Worm (Caenorhabditis elegans) whole organism, L1 larva: ENCODE measurements around the gene F28H7.8.
A peak's percentile ranks its signal among the peaks of the same experiment; 100 is the strongest.

Experiments
- C16A3.4 ChIP-seq: fragments of 150-350 bp; optimal IDR thresholded peaks from 2 replicates; lab custom pipeline; 2014; ENCODE audit warnings: missing biosample characterization, missing genetic modification characterization
- C34B4.2 ChIP-seq: sonication (generic microtip); optimal IDR thresholded peaks from 2 replicates; lab custom pipeline; 2017; ENCODE audit warnings: mild to moderate bottlenecking, missing genetic modification characterization, missing compliant biosample characterization
- F16B12.6 ChIP-seq: fragments of 150-350 bp; optimal IDR thresholded peaks from 2 replicates; lab custom pipeline; 2014; ENCODE audit warnings: missing biosample characterization, missing genetic modification characterization
- Y116A8C.19 ChIP-seq: sonication (generic microtip); optimal IDR thresholded peaks from 2 replicates; lab custom pipeline; 2016; ENCODE audit warnings: missing compliant biosample characterization, missing genetic modification characterization, borderline replicate concordance
- aly-2 ChIP-seq: fragments of 150-350 bp; optimal IDR thresholded peaks from 2 replicates; lab custom pipeline; 2014; ENCODE audit warnings: missing biosample characterization, missing genetic modification characterization
- blmp-1 ChIP-seq: fragments of 150-350 bp; optimal IDR thresholded peaks from 2 replicates; lab custom pipeline; 2014; ENCODE audit warnings: missing biosample characterization, missing genetic modification characterization
- ceh-63 ChIP-seq: fragments of 200-800 bp; sonication (Bioruptor generic); optimal IDR thresholded peaks from 2 replicates; lab custom pipeline; 2018; ENCODE audit warnings: mild to moderate bottlenecking, missing genetic modification characterization, missing compliant biosample characterization
- ceh-8 ChIP-seq: fragments of 200-800 bp; sonication (Bioruptor generic); optimal IDR thresholded peaks from 2 replicates; lab custom pipeline; 2018; ENCODE audit warnings: mild to moderate bottlenecking, missing genetic modification characterization, moderate library complexity, missing compliant biosample characterization
- ceh-82 ChIP-seq, 3 experiments: fragments of 150-350 bp in 1 of 3; sonication (generic microtip) in 2 of 3; optimal IDR thresholded peaks; 2 replicates each; lab custom pipeline; 2014 to 2017; ENCODE audit warnings: missing biosample characterization in 3 of 3, missing genetic modification characterization in 3 of 3
- ceh-88 ChIP-seq: fragments of 200-800 bp; sonication (Bioruptor generic); IDR thresholded peaks from 2 replicates; pipeline ENCODE4 v1.3.6; 2022; ENCODE audit warnings: missing genetic modification characterization, missing compliant biosample characterization
- ceh-90 ChIP-seq: sonication (generic microtip); optimal IDR thresholded peaks from 2 replicates; lab custom pipeline; 2016; ENCODE audit warnings: missing genetic modification characterization, missing compliant biosample characterization
- ces-1 ChIP-seq: fragments of 150-350 bp; optimal IDR thresholded peaks from 2 replicates; lab custom pipeline; 2014; ENCODE audit warnings: missing biosample characterization, missing genetic modification reagents, missing genetic modification characterization
- dpl-1 ChIP-seq, 3 experiments: fragments of 150-350 bp in 2 of 3; sonication (generic microtip) in 1 of 3; optimal IDR thresholded peaks; 2 replicates each; lab custom pipeline; 2014 to 2017; ENCODE audit warnings: missing biosample characterization in 3 of 3, missing genetic modification characterization in 3 of 3, missing genetic modification reagents in 3 of 3
- dsc-1 ChIP-seq: sonication (generic microtip); optimal IDR thresholded peaks from 2 replicates; lab custom pipeline; 2016; ENCODE audit warnings: mild to moderate bottlenecking, missing genetic modification characterization, missing compliant biosample characterization
- efl-3 ChIP-seq: fragments of 200-800 bp; sonication (Bioruptor generic); optimal IDR thresholded peaks from 2 replicates; lab custom pipeline; 2018; ENCODE audit warnings: mild to moderate bottlenecking, missing genetic modification characterization, missing compliant biosample characterization
- egl-13 ChIP-seq: sonication (generic microtip); optimal IDR thresholded peaks from 2 replicates; lab custom pipeline; 2016; ENCODE audit warnings: missing genotype, missing genetic modification reagents, missing genetic modification characterization, missing compliant biosample characterization
- egl-27 ChIP-seq, 2 experiments: fragments of 150-350 bp in 1 of 2; sonication (generic microtip); optimal IDR thresholded peaks; 3 replicates each; lab custom pipeline; 2017 to 2018; ENCODE audit warnings: missing biosample characterization in 2 of 2, missing genetic modification characterization in 2 of 2, missing genetic modification reagents in 2 of 2
- elt-2 ChIP-seq: sonication (generic microtip); optimal IDR thresholded peaks from 2 replicates; lab custom pipeline; 2016; ENCODE audit warnings: missing genetic modification characterization, mild to moderate bottlenecking, inconsistent platforms, missing compliant biosample characterization, missing genetic modification reagents
- elt-3 ChIP-seq, 6 experiments: fragments of 150-350 bp in 1 of 6; sonication (generic microtip); optimal IDR thresholded peaks; 2 replicates each; lab custom pipeline; 2017 to 2018; ENCODE audit warnings: missing biosample characterization in 6 of 6, missing genetic modification characterization in 6 of 6, inconsistent platforms in 1 of 6
- ets-5 ChIP-seq: fragments of 200-800 bp; sonication (Bioruptor generic); IDR thresholded peaks from 2 replicates; pipeline ENCODE4 v1.3.6; 2022; ENCODE audit warnings: missing genetic modification characterization, missing compliant biosample characterization
- fkh-4 ChIP-seq: sonication (generic microtip); optimal IDR thresholded peaks from 2 replicates; lab custom pipeline; 2016; ENCODE audit warnings: missing compliant biosample characterization, missing genetic modification characterization, borderline replicate concordance
- fkh-8 ChIP-seq: sonication (generic microtip); optimal IDR thresholded peaks from 2 replicates; lab custom pipeline; 2016; ENCODE audit warnings: mild to moderate bottlenecking, missing genetic modification characterization, missing compliant biosample characterization
- hlh-17 ChIP-seq: fragments of 200-800 bp; sonication (Bioruptor generic); optimal IDR thresholded peaks from 2 replicates; lab custom pipeline; 2018; ENCODE audit warnings: missing genetic modification characterization, mild to moderate bottlenecking, missing compliant biosample characterization, moderate library complexity, borderline replicate concordance
- hpl-2 ChIP-seq: fragments of 150-350 bp; optimal IDR thresholded peaks from 2 replicates; lab custom pipeline; 2014; ENCODE audit warnings: missing biosample characterization, missing genetic modification reagents, missing genetic modification characterization
- jun-1 ChIP-seq: fragments of 150-350 bp; optimal IDR thresholded peaks from 2 replicates; lab custom pipeline; 2014; ENCODE audit warnings: missing biosample characterization, missing genetic modification reagents, missing genetic modification characterization
- lin-13 ChIP-seq: fragments of 150-350 bp; optimal IDR thresholded peaks from 2 replicates; lab custom pipeline; 2014; ENCODE audit warnings: missing biosample characterization, missing genetic modification reagents, missing genetic modification characterization
- lin-14 ChIP-seq: fragments of 200-800 bp; sonication (Bioruptor generic); optimal IDR thresholded peaks from 2 replicates; lab custom pipeline; 2018; ENCODE audit warnings: mild to moderate bottlenecking, missing genetic modification characterization, moderate library complexity, missing compliant biosample characterization
- lin-35 ChIP-seq, 2 experiments: fragments of 150-350 bp; optimal IDR thresholded peaks; 2 replicates each; lab custom pipeline; 2014; ENCODE audit warnings: missing biosample characterization in 2 of 2, missing genetic modification characterization in 2 of 2, missing genetic modification reagents in 2 of 2
- lir-3 ChIP-seq: sonication (generic microtip); optimal IDR thresholded peaks from 2 replicates; lab custom pipeline; 2016; ENCODE audit warnings: mild to moderate bottlenecking, missing genetic modification characterization, moderate library complexity, missing compliant biosample characterization; ENCODE audit not compliant: poor library complexity
- mab-9 ChIP-seq: fragments of 200-800 bp; sonication (Bioruptor generic); IDR thresholded peaks from 2 replicates; pipeline ENCODE4 v1.3.6; 2022; ENCODE audit warnings: missing genetic modification reagents, missing genetic modification characterization, missing compliant biosample characterization
- mep-1 ChIP-seq: fragments of 150-350 bp; optimal IDR thresholded peaks from 2 replicates; lab custom pipeline; 2014; ENCODE audit warnings: missing biosample characterization, missing genetic modification characterization
- nhr-85 ChIP-seq: sonication (generic microtip); peaks from one replicate; lab custom pipeline; 2016; ENCODE audit warnings: missing genetic modification characterization, inconsistent platforms, missing compliant biosample characterization
- pax-3 ChIP-seq: fragments of 200-800 bp; sonication (Bioruptor generic); optimal IDR thresholded peaks from 2 replicates; lab custom pipeline; 2018; ENCODE audit warnings: mild to moderate bottlenecking, missing genetic modification characterization, moderate library complexity, missing compliant biosample characterization
- pqm-1 ChIP-seq: sonication (generic microtip); optimal IDR thresholded peaks from 3 replicates; lab custom pipeline; 2017; ENCODE audit warnings: missing biosample characterization, missing genetic modification characterization
- rnt-1 ChIP-seq: sonication (generic microtip); optimal IDR thresholded peaks from 2 replicates; lab custom pipeline; 2016; ENCODE audit warnings: mild to moderate bottlenecking, missing genetic modification characterization, moderate library complexity, missing compliant biosample characterization
- snpc-4 ChIP-seq: fragments of 150-350 bp; optimal IDR thresholded peaks from 2 replicates; lab custom pipeline; 2014; ENCODE audit warnings: missing biosample characterization, missing genetic modification characterization
- snu-23 ChIP-seq: sonication (generic microtip); optimal IDR thresholded peaks from 2 replicates; lab custom pipeline; 2016; ENCODE audit warnings: missing genetic modification characterization, missing compliant biosample characterization
- swsn-7 ChIP-seq: sonication (generic microtip); optimal IDR thresholded peaks from 2 replicates; lab custom pipeline; 2016; ENCODE audit warnings: missing genetic modification characterization, missing compliant biosample characterization
- tbx-2 ChIP-seq: sonication (generic microtip); optimal IDR thresholded peaks from 2 replicates; lab custom pipeline; 2016; ENCODE audit warnings: missing genetic modification characterization, missing compliant biosample characterization
- vab-15 ChIP-seq: sonication (generic microtip); optimal IDR thresholded peaks from 2 replicates; lab custom pipeline; 2017; ENCODE audit warnings: missing genotype, mild to moderate bottlenecking, missing genetic modification characterization, missing compliant biosample characterization
- zag-1 ChIP-seq: fragments of 150-350 bp; optimal IDR thresholded peaks from 2 replicates; lab custom pipeline; 2014; ENCODE audit warnings: missing biosample characterization, missing genetic modification characterization
- zip-4 ChIP-seq: fragments of 200-800 bp; sonication (Bioruptor generic); optimal IDR thresholded peaks from 2 replicates; lab custom pipeline; 2018; ENCODE audit warnings: mild to moderate bottlenecking, missing genetic modification characterization, moderate library complexity, missing compliant biosample characterization
- ztf-11 ChIP-seq, 2 experiments: sonication (generic microtip); optimal IDR thresholded peaks; 2 replicates each; lab custom pipeline; 2016 to 2017; ENCODE audit warnings: missing genetic modification characterization in 2 of 2, missing biosample characterization in 1 of 2, missing compliant biosample characterization in 1 of 2
- ztf-4 ChIP-seq: fragments of 150-350 bp; optimal IDR thresholded peaks from 2 replicates; lab custom pipeline; 2014; ENCODE audit warnings: missing biosample characterization, missing genetic modification characterization

The F28H7.8 gene

DNA sequence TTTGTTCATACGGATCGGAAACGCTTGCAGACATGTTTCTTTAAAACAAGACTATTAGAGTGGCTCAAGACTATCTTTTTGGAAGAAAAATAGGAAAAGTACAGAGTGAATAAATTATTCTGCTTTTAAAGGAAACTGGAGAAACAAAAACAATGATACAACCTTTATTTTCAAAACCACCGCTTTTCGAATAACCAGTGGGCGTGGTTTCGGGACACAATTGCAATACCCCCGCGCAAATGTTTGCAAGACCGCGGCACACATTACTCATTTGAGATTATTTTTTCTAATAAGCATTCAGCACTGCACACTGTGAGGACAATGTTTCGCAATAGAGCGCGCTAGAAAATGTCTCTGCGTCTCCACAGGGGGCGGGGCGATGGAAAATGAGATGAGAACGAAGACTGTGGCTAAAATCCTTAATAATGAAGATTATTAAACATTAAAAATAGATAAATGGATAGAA lies 49.1 kb downstream of the F28H7.8 start, which contains the start of gene plrg-1 (continued):
- TF ChIP-seq egl-13 (tag; lab: Kevin White, UChicago) (peak; percentile 77), fkh-8 (peak; percentile 72), C16A3.4 (tag; lab: Kevin White, UChicago) (peak; percentile 87), efl-3 (no peak), rnt-1 (peak; percentile 96), ceh-90 (tag; lab: Kevin White, UChicago) (peak; percentile 51), lir-3 (tag; lab: Kevin White, UChicago) (peak; percentile 83), tbx-2 (tag; lab: Kevin White, UChicago) (peak; percentile 89), mep-1 (peak; percentile 91), hlh-17 (no peak), lin-35 (GFP tag; optimal IDR thresholded peaks at IDR 0.05; lab: Kevin White, UChicago) (peak; percentile 76 to 86), blmp-1 (tag; lab: Kevin White, UChicago) (peak; percentile 74), elt-2 (tag; lab: Kevin White, UChicago) (peak; percentile 79), ceh-88 (GFP tag; lab: Robert Waterston, UW) (peak; percentile 68), lin-14 (GFP tag; lab: Kevin White, UChicago) (peak; percentile 93), egl-27 (tag; optimal IDR thresholded peaks at IDR 0.05; lab: Kevin White, UChicago) (peak in 1 of 2 experiments; percentile 48), elt-3 (tag; optimal IDR thresholded peaks at IDR 0.05; lab: Kevin White, UChicago) (peak in 3 of 6 experiments; percentile 7 to 68 (median 47)), zag-1 (tag; lab: Kevin White, UChicago) (no peak), jun-1 (tag; lab: Kevin White, UChicago) (peak; percentile 49), ceh-63 (GFP tag; lab: Kevin White, UChicago) (peak; percentile 45), zip-4 (GFP tag; lab: Kevin White, UChicago) (peak; percentile 93), vab-15 (tag; lab: Kevin White, UChicago) (peak; percentile 75), nhr-85 (tag; lab: Kevin White, UChicago) (peak; percentile 92), hpl-2 (GFP tag; lab: Kevin White, UChicago) (peak; percentile 43), ces-1 (GFP tag; lab: Kevin White, UChicago) (peak; percentile 14), snu-23 (GFP tag; lab: Kevin White, UChicago) (peak; percentile 90), F16B12.6 (tag; lab: Kevin White, UChicago) (peak; percentile 50), ztf-11 (tag; optimal IDR thresholded peaks at IDR 0.05; lab: Kevin White, UChicago) (peak in 1 of 2 experiments; percentile 77), dpl-1 (GFP tag; optimal IDR thresholded peaks at IDR 0.05; lab: Kevin White, UChicago) (peak; percentile 73 to 82 (median 81)), pqm-1 (tag; lab: Kevin White, UChicago) (no peak), dsc-1 (tag; lab: Kevin White, UChicago) (peak; percentile 91), lin-13 (GFP tag; lab: Kevin White, UChicago) (peak; percentile 81), mab-9 (GFP tag; lab: Robert Waterston, UW) (peak; percentile 77), snpc-4 (tag; lab: Kevin White, UChicago) (peak; percentile 90), ets-5 (GFP tag; lab: Robert Waterston, UW) (no peak), ceh-82 (tag; optimal IDR thresholded peaks at IDR 0.05; lab: Kevin White, UChicago) (peak; percentile 69 to 89 (median 84)), fkh-4 (peak; percentile 45), ceh-8 (GFP tag; lab: Kevin White, UChicago) (peak; percentile 83), C34B4.2 (tag; lab: Kevin White, UChicago) (no peak), ztf-4 (tag; lab: Kevin White, UChicago) (peak; percentile 80), pax-3 (tag; lab: Kevin White, UChicago) (peak; percentile 74), aly-2 (tag; lab: Kevin White, UChicago) (peak; percentile 51), swsn-7 (tag; lab: Kevin White, UChicago) (peak; percentile 91), Y116A8C.19 (tag; lab: Kevin White, UChicago) (no peak)
